Worm (Caenorhabditis elegans): ENCODE data around the gene dnj-22.

ce11 chrV:8460306-8460705 lies 1.6 kb downstream of the dnj-22 start, which contains the start of gene T23B12.6:
- TF ChIP-seq tbx-11 (GFP tag; IDR thresholded peaks at IDR 0.05) (no peak), tra-4 (tag; optimal IDR thresholded peaks at IDR 0.05) (no peak), ama-1 (optimal IDR thresholded peaks at IDR 0.05) (no peak), tbx-37 (GFP tag; conservative IDR thresholded peaks at IDR 0.05) (no peak), ceh-36 (tag; optimal IDR thresholded peaks at IDR 0.05) (no peak), aly-1 (tag; optimal IDR thresholded peaks at IDR 0.05) (no peak), flt-1 (GFP tag; IDR thresholded peaks at IDR 0.05) (no peak), pes-1 (GFP tag; IDR thresholded peaks at IDR 0.05) (no peak), hnd-1 (tag; optimal IDR thresholded peaks at IDR 0.05) (no peak), ets-7 (tag; optimal IDR thresholded peaks at IDR 0.05) (no peak), sea-1 (GFP tag; conservative IDR thresholded peaks at IDR 0.05) (no peak), F13C5.2 (tag; optimal IDR thresholded peaks at IDR 0.05) (no peak), scrt-1 (GFP tag; IDR thresholded peaks at IDR 0.05) (no peak)

Data from whole organism, early embryonic.